Worm (Caenorhabditis elegans) whole organism, L3 larva: ENCODE measurements around the gene R07B7.10.

Source experiments
- ZK546.5 ChIP-seq: sonication (generic microtip); optimal IDR thresholded peaks from 2 replicates; lab custom pipeline; 2017; ENCODE audit warnings: missing biosample characterization, missing genetic modification characterization
- daf-12 ChIP-seq: fragments of 150-350 bp; optimal IDR thresholded peaks from 2 replicates; lab custom pipeline; 2014; ENCODE audit warnings: missing biosample characterization, missing genetic modification reagents, missing genetic modification characterization
- elt-3 ChIP-seq, 3 experiments: fragments of 150-350 bp in 1 of 3; sonication (generic microtip) in 2 of 3; optimal IDR thresholded peaks; 2 replicates in 2 of 3; 4 replicates in 1 of 3; lab custom pipeline; 2014 to 2017; ENCODE audit warnings: missing biosample characterization in 3 of 3, missing genetic modification characterization in 3 of 3
- jun-1 ChIP-seq: fragments of 150-350 bp; optimal IDR thresholded peaks from 2 replicates; lab custom pipeline; 2014; ENCODE audit warnings: missing biosample characterization, missing genetic modification reagents, missing genetic modification characterization
- lin-39 ChIP-seq: fragments of 150-350 bp; optimal IDR thresholded peaks from 2 replicates; lab custom pipeline; 2018; ENCODE audit warnings: missing biosample characterization, missing genetic modification reagents, missing genetic modification characterization
- lsy-12 ChIP-seq: sonication (generic microtip); optimal IDR thresholded peaks from 2 replicates; lab custom pipeline; 2016; ENCODE audit warnings: mild to moderate bottlenecking, missing genetic modification characterization, missing compliant biosample characterization
- nfya-1 ChIP-seq: sonication (generic microtip); optimal IDR thresholded peaks from 2 replicates; lab custom pipeline; 2017; ENCODE audit warnings: missing genetic modification characterization, mild to moderate bottlenecking, missing compliant biosample characterization, antibody characterized with exemption, moderate library complexity; ENCODE audit not compliant: insufficient read depth
- nhr-237 ChIP-seq: fragments of 150-350 bp; optimal IDR thresholded peaks from 2 replicates; lab custom pipeline; 2014; ENCODE audit warnings: missing biosample characterization, missing genetic modification characterization
- unc-39 ChIP-seq: sonication (generic microtip); optimal IDR thresholded peaks from 4 replicates; lab custom pipeline; 2017; ENCODE audit warnings: missing biosample characterization, missing genetic modification characterization
- unc-62 ChIP-seq: fragments of 150-350 bp; sonication (generic microtip); optimal IDR thresholded peaks from 4 replicates; lab custom pipeline; 2014; ENCODE audit warnings: missing biosample characterization, missing genetic modification reagents, missing genetic modification characterization
- zag-1 ChIP-seq: fragments of 150-350 bp; optimal IDR thresholded peaks from 2 replicates; lab custom pipeline; 2014; ENCODE audit warnings: missing biosample characterization, missing genetic modification characterization

ce11 chrV:12121274-12121673 lies 38.3 kb downstream of the R07B7.10 start, which contains the start of gene C13C4.6:
- TF ChIP-seq jun-1 (tag; lab: Kevin White, UChicago) (no peak), lsy-12 (tag; lab: Kevin White, UChicago) (no peak), unc-62 (no peak), ZK546.5 (tag; lab: Kevin White, UChicago) (no peak), lin-39 (tag; lab: Kevin White, UChicago) (no peak), zag-1 (no peak), elt-3 (tag; optimal IDR thresholded peaks at IDR 0.05; lab: Kevin White, UChicago) (no peak), nfya-1 (tag; lab: Kevin White, UChicago) (no peak), unc-39 (tag; lab: Kevin White, UChicago) (no peak), nhr-237 (no peak), daf-12 (no peak)
